Worm (Caenorhabditis elegans) whole organism, L4 larva: ENCODE results near the gene madf-4.

ENCODE experiments used
- F26F4.8 ChIP-seq: fragments of 200-800 bp; sonication (Bioruptor generic); conservative IDR thresholded peaks from 2 replicates; pipeline ENCODE4 v1.3.6; 2022; ENCODE audit warnings: missing genetic modification characterization, missing compliant biosample characterization
- F44E2.7 ChIP-seq: fragments of 200-800 bp; sonication (Bioruptor generic); IDR thresholded peaks from 2 replicates; pipeline ENCODE4 v2.1.2; 2022; ENCODE audit warnings: missing genetic modification characterization, missing compliant biosample characterization
- ZK337.2 ChIP-seq: fragments of 200-800 bp; sonication (Bioruptor generic); IDR thresholded peaks from 2 replicates; pipeline ENCODE4 v1.3.6; 2022; ENCODE audit warnings: missing genetic modification reagents, missing genetic modification characterization, missing compliant biosample characterization
- aha-1 ChIP-seq: fragments of 150-350 bp; peaks from one replicate; lab custom pipeline; 2014; ENCODE audit warnings: missing biosample characterization, missing genetic modification characterization
- aly-2 ChIP-seq: sonication (generic microtip); optimal IDR thresholded peaks from 2 replicates; lab custom pipeline; 2018; ENCODE audit warnings: missing biosample characterization, missing genetic modification characterization
- attf-4 ChIP-seq: sonication (generic microtip); optimal IDR thresholded peaks from 3 replicates; lab custom pipeline; 2017; ENCODE audit warnings: missing biosample characterization, missing genetic modification characterization
- ces-1 ChIP-seq: fragments of 150-350 bp; sonication (generic microtip); optimal IDR thresholded peaks from 4 replicates; lab custom pipeline; 2014; ENCODE audit warnings: missing biosample characterization, missing genetic modification reagents, missing genetic modification characterization
- daf-12 ChIP-seq: fragments of 150-350 bp; optimal IDR thresholded peaks from 2 replicates; lab custom pipeline; 2014; ENCODE audit warnings: missing biosample characterization, missing genetic modification reagents, missing genetic modification characterization
- daf-16 ChIP-seq, 3 experiments: sonication (generic microtip); optimal IDR thresholded peaks; 2 replicates each; lab custom pipeline; 2016 to 2017; ENCODE audit warnings: missing genetic modification characterization in 3 of 3, missing genetic modification reagents in 3 of 3, mild to moderate bottlenecking in 2 of 3, missing compliant biosample characterization in 2 of 3, missing biosample characterization in 1 of 3, moderate library complexity in 1 of 3
- hlh-11 ChIP-seq: fragments of 200-800 bp; sonication (Bioruptor generic); optimal IDR thresholded peaks from 2 replicates; lab custom pipeline; 2018; ENCODE audit warnings: mild to moderate bottlenecking, missing genetic modification characterization, missing compliant biosample characterization
- hlh-30 ChIP-seq: sonication (generic microtip); optimal IDR thresholded peaks from 2 replicates; lab custom pipeline; 2017; ENCODE audit warnings: antibody characterized with exemption, mild to moderate bottlenecking, missing genetic modification characterization, missing compliant biosample characterization; ENCODE audit not compliant: insufficient read depth
- madf-5 ChIP-seq, 2 experiments: fragments of 200-800 bp; sonication (Bioruptor generic); IDR thresholded peaks; 2 replicates each; pipeline ENCODE4 v1.3.6; 2022; ENCODE audit warnings: missing compliant biosample characterization in 2 of 2, missing genetic modification characterization in 2 of 2
- madf-9 ChIP-seq: fragments of 200-800 bp; sonication (Bioruptor generic); conservative IDR thresholded peaks from 2 replicates; pipeline ENCODE4 v1.3.6; 2022; ENCODE audit warnings: missing genetic modification reagents, missing genetic modification characterization, missing compliant biosample characterization
- mes-2 ChIP-seq: sonication (generic microtip); optimal IDR thresholded peaks from 2 replicates; lab custom pipeline; 2016; ENCODE audit warnings: missing genotype, mild to moderate bottlenecking, missing genetic modification characterization, missing compliant biosample characterization; ENCODE audit not compliant: poor library complexity, severe bottlenecking
- mxl-3 ChIP-seq: fragments of 200-800 bp; sonication (Bioruptor generic); optimal IDR thresholded peaks from 2 replicates; lab custom pipeline; 2018; ENCODE audit warnings: mild to moderate bottlenecking, missing genetic modification characterization, missing compliant biosample characterization
- nhr-10 ChIP-seq: fragments of 150-350 bp; optimal IDR thresholded peaks from 2 replicates; lab custom pipeline; 2014; ENCODE audit warnings: missing biosample characterization, missing genetic modification characterization
- nhr-11 ChIP-seq: fragments of 150-350 bp; optimal IDR thresholded peaks from 2 replicates; lab custom pipeline; 2014; ENCODE audit warnings: missing biosample characterization, missing genetic modification characterization
- nhr-111 ChIP-seq: fragments of 200-800 bp; sonication (Bioruptor generic); optimal IDR thresholded peaks from 2 replicates; lab custom pipeline; 2018; ENCODE audit warnings: mild to moderate bottlenecking, missing genetic modification characterization, missing compliant biosample characterization
- nhr-25 ChIP-seq: sonication (generic microtip); optimal IDR thresholded peaks from 2 replicates; lab custom pipeline; 2017; ENCODE audit warnings: missing genetic modification characterization, mild to moderate bottlenecking, missing compliant biosample characterization, antibody characterized with exemption, moderate library complexity, borderline replicate concordance; ENCODE audit not compliant: insufficient read depth
- nhr-28 ChIP-seq: fragments of 150-350 bp; optimal IDR thresholded peaks from 2 replicates; lab custom pipeline; 2014; ENCODE audit warnings: missing biosample characterization, missing genetic modification characterization
- nhr-77 ChIP-seq: fragments of 150-350 bp; optimal IDR thresholded peaks from 2 replicates; lab custom pipeline; 2014; ENCODE audit warnings: missing biosample characterization, missing genetic modification characterization
- pqm-1 ChIP-seq: sonication (generic microtip); optimal IDR thresholded peaks from 2 replicates; lab custom pipeline; 2017; ENCODE audit warnings: missing biosample characterization, missing genetic modification characterization
- saeg-2 ChIP-seq: fragments of 200-800 bp; sonication (Bioruptor generic); IDR thresholded peaks from 2 replicates; pipeline ENCODE4 v1.3.6; 2022; ENCODE audit warnings: missing genetic modification reagents, missing genetic modification characterization, missing compliant biosample characterization
- spr-1 ChIP-seq: sonication (generic microtip); optimal IDR thresholded peaks from 2 replicates; lab custom pipeline; 2016; ENCODE audit warnings: mild to moderate bottlenecking, missing genetic modification characterization, missing compliant biosample characterization
- unc-62 ChIP-seq, 3 experiments: fragments of 150-350 bp in 1 of 3; sonication (generic microtip); optimal IDR thresholded peaks in 2 of 3; peaks in 1 of 3; 1 replicate in 1 of 3; 2 replicates in 2 of 3; lab custom pipeline; 2014 to 2017; ENCODE audit warnings: missing biosample characterization in 3 of 3, missing genetic modification characterization in 3 of 3, missing genetic modification reagents in 3 of 3, missing genotype in 1 of 3
- vab-7 ChIP-seq: fragments of 200-800 bp; sonication (Bioruptor generic); IDR thresholded peaks from 2 replicates; pipeline ENCODE4 v1.3.6; 2022; ENCODE audit warnings: missing genetic modification reagents, missing genetic modification characterization, missing compliant biosample characterization
- zag-1 ChIP-seq: fragments of 150-350 bp; optimal IDR thresholded peaks from 2 replicates; lab custom pipeline; 2014; ENCODE audit warnings: missing biosample characterization, missing genetic modification characterization
- ztf-11 ChIP-seq: fragments of 150-350 bp; optimal IDR thresholded peaks from 2 replicates; lab custom pipeline; 2014; ENCODE audit warnings: missing biosample characterization, missing genetic modification characterization

madf-4 gene

DNA sequence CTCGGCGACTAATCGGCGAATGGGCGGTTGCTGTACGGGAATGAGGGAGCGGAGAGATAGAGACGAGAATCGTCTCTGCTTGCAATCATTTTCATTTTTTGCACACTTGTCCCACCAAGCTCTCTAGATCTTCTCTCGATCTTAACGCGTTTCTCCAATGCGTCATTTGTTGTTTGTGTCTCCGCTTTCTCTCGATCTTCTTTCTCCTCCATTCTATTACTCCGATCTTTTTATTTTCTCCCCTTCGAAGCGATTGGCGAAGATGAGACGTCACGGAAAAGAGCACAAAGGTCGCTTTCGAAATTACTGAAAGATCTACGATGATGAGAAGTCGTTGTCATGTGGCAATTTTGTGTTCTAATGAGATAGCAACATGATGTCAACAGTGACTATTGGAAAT is 3.6 kb downstream of the madf-4 start (continued):
- TF ChIP-seq nhr-10 (tag; lab: Kevin White, UChicago): no peak
- TF ChIP-seq spr-1 (tag; lab: Kevin White, UChicago): no peak
- TF ChIP-seq nhr-25 (tag; lab: Kevin White, UChicago): no peak
- TF ChIP-seq mes-2 (tag; lab: Kevin White, UChicago): no peak
- TF ChIP-seq hlh-11 (tag; lab: Kevin White, UChicago): peak; percentile 58
- no peak for TF ChIP-seq attf-4 (tag; lab: Kevin White, UChicago)
- TF ChIP-seq nhr-77 (tag; lab: Kevin White, UChicago): no peak
- no peak for TF ChIP-seq ces-1 (GFP tag; lab: Kevin White, UChicago)
- no peak for TF ChIP-seq hlh-30 (tag; lab: Kevin White, UChicago)
- TF ChIP-seq zag-1 (tag; lab: Kevin White, UChicago): no peak
- TF ChIP-seq unc-62 (GFP tag; optimal IDR thresholded peaks at IDR 0.05 in 1 of 2; lab: Kevin White, UChicago): peak in 1 of 2 experiments; percentile 76
- no peak for TF ChIP-seq unc-62 (tag; optimal IDR thresholded peaks at IDR 0.05; lab: Kevin White, UChicago)

DNA sequence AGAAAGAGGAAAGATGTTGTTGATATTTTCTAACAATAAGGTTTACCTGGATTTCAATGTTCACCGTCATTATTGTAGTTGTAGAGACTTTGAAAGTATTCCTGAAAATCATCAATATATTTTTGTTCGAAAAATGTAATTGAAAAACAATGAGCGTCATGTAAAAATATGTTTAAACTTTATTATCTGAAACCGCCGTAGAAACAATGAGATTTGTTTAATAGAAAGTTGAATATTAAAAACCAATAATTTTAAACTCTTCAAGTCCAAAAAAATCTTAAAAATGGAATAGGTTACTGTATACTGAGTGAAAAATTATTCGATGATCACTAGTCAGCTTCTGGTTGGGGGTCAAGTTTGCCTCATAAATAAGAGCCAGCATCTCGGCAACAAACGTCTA is 4.1 kb downstream of the madf-4 start, which contains the start of gene anmt-3:
anmt-3 (minus strand) TSS at position 101 of the 400 bp plus-strand sequence.
- TF ChIP-seq ZK337.2 (GFP tag; lab: Robert Waterston, UW): no peak

DNA sequence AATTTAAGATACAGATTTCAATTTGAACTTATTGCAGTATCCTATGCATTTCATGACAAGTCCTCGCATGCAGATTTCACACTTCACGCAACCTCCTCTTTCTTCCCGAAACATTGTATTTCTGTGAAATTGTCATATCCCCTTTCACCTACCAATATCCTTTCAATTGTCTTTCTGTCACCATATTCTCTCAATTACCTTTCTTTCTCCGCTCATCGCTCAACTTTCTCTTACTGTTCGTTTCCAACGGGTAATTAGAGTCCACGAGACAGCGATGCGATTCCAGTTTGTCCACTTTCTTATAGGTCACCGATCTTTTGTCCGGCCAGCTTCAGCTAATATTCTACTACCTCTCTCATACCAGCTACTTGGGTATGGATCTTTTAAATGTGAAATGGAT is 9.9 kb downstream of the madf-4 start, which contains the start of gene mam-5:
mam-5 (plus strand) TSS at position 304 of the 400 bp plus-strand sequence.
- TF ChIP-seq nhr-111 (no peak), aha-1 (peak; percentile 74)

DNA sequence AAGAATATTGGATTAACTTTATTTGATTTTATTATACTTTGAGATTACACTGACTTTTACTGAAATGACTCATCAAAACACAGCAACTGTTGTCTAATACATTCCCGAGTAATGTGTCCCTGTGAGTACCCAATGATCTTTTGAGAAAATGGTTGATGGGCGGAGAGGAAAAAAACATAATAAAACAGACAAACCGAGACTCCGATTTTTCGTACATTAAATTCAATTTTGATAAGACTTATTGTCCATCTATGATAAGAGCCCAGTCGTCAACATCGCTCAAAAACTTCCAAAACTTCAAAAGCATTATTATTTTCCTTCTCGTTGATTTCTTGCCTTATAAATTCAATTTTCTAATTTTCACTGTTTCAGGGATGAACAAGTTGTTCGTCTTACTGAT is 11.4 kb downstream of the madf-4 start, which contains the start of gene ttr-46:
ttr-46 (plus strand) TSS at position 373 of the 400 bp plus-strand sequence.
- TF ChIP-seq madf-9 (no peak), madf-5 (GFP tag; IDR thresholded peaks at IDR 0.05; lab: Robert Waterston, UW) (no peak), nhr-28 (tag; lab: Kevin White, UChicago) (peak; percentile 53), hlh-30 (tag; lab: Kevin White, UChicago) (no peak), mxl-3 (no peak), pqm-1 (peak; percentile 63), daf-16 (GFP tag; optimal IDR thresholded peaks at IDR 0.05; lab: Kevin White, UChicago) (no peak), daf-16 (tag; optimal IDR thresholded peaks at IDR 0.05; lab: Kevin White, UChicago) (peak; percentile 65), vab-7 (GFP tag; lab: Robert Waterston, UW) (no peak), F44E2.7 (GFP tag; lab: Robert Waterston, UW) (no peak), ztf-11 (no peak), nhr-111 (no peak), daf-12 (tag; lab: Kevin White, UChicago) (no peak), zag-1 (tag; lab: Kevin White, UChicago) (no peak), saeg-2 (GFP tag; lab: Robert Waterston, UW) (no peak)

DNA sequence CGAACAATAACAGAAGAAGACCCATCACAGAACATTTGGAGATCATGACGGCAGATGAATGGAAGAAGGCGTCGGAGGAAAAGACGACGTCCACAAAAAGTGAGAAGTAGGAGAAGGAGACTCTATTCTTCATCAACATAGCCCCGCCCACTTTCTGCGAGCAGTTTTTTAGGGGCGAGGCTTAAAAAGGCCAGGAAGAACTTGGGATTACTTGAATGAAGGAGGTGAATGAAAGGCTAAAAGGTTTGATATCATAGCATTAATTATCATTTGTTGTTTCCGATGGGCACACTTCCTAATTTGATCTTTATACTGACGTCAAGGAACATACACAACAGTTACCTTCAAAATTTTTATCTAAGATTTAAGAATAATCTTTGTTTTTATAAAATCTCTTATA is 13.5 kb downstream of the madf-4 start, which contains the start of gene nlp-58:
nlp-58 (minus strand) TSS at position 101 of the 400 bp plus-strand sequence.
- TF ChIP-seq F26F4.8 (GFP tag; lab: Robert Waterston, UW): no peak

DNA sequence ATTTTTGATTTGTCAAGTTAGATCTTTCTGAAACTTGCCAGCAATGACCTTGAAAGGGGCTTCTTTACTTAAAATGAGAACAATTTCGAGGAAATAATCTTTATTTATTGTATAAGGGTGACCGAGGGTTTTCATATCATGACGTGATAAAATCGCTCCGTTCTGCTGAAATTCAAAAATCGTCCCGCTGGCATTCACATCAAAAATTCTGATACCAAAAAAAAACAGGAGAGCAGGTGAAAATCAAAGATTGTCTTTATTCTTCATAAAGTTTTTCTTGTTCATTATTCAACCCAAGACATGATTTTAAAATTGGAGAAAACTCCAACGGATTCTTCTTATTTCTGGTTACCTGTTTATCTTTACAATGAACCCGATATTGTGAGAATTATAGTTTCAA is 18.2 kb downstream of the madf-4 start, which contains the start of gene sre-28:
sre-28 (plus strand) TSS at position 301 of the 400 bp plus-strand sequence.
- TF ChIP-seq unc-62 (GFP tag; optimal IDR thresholded peaks at IDR 0.05 in 1 of 2; lab: Kevin White, UChicago): peak in 1 of 2 experiments; percentile 19
- no peak for TF ChIP-seq unc-62 (tag; optimal IDR thresholded peaks at IDR 0.05; lab: Kevin White, UChicago)
- TF ChIP-seq nhr-11: no peak

DNA sequence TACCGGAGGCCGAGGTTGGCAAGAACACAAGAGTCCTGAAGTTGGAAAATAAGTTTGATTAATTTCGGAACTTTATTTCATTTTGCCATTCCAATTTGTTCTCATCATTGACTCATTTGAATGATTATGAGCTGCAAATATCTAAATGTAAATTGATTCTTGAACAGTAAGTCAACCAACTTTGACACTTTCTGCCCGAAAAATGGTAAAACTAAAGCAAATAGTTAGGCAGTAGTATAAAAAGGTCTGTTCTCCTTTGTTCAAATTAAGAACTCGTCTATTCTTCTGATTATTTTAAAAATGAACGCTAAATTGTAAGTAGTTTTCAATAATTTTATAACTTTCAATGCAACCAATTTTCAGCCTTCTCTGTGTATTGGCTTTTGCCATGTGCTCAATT is 19.3 kb downstream of the madf-4 start, which contains the start of gene fipr-12:
fipr-12 (plus strand) TSS at position 301 of the 400 bp plus-strand sequence.
- TF ChIP-seq aly-2 (tag; lab: Kevin White, UChicago) (no peak), unc-62 (GFP tag; optimal IDR thresholded peaks at IDR 0.05 in 1 of 2; lab: Kevin White, UChicago) (peak in 1 of 2 experiments; percentile 70), unc-62 (tag; optimal IDR thresholded peaks at IDR 0.05; lab: Kevin White, UChicago) (no peak)
